Worm (Caenorhabditis elegans): ENCODE results near the gene F35C8.5.
A peak's percentile ranks its signal among the peaks of the same experiment; 100 is the strongest.

The F35C8.5 gene

ce11 chrX:5366613-5367012, 1.0 kb downstream of the F35C8.5 start:
- TF ChIP-seq tab-1 (GFP tag; IDR thresholded peaks at IDR 0.05) (no peak), ref-1 (GFP tag; conservative IDR thresholded peaks at IDR 0.05) (no peak), T22C8.4 (GFP tag; IDR thresholded peaks at IDR 0.05) (no peak), flt-1 (GFP tag; IDR thresholded peaks at IDR 0.05) (no peak), ztf-29 (GFP tag; IDR thresholded peaks at IDR 0.05) (no peak), ztf-23 (GFP tag; IDR thresholded peaks at IDR 0.05) (no peak), klf-2 (GFP tag; conservative IDR thresholded peaks at IDR 0.05) (no peak), med-1 (GFP tag; optimal IDR thresholded peaks at IDR 0.05; ENCODE audit: insufficient read depth) (no peak), cog-1 (tag; optimal IDR thresholded peaks at IDR 0.05) (no peak)

- TF ChIP-seq med-1 (GFP tag; optimal IDR thresholded peaks at IDR 0.05; ENCODE audit: insufficient read depth) (no peak), flt-1 (GFP tag; IDR thresholded peaks at IDR 0.05) (no peak), T22C8.4 (GFP tag; IDR thresholded peaks at IDR 0.05) (no peak), klf-2 (GFP tag; conservative IDR thresholded peaks at IDR 0.05) (no peak), ref-1 (GFP tag; conservative IDR thresholded peaks at IDR 0.05) (no peak), ztf-29 (GFP tag; IDR thresholded peaks at IDR 0.05) (no peak), cog-1 (tag; optimal IDR thresholded peaks at IDR 0.05) (peak; percentile 17), tab-1 (GFP tag; IDR thresholded peaks at IDR 0.05) (no peak)
Measured at ce11 chrX:5368220-5368619, 2.6 kb downstream of the F35C8.5 start, which contains the start of gene jkk-1. Gene jkk-1, plus strand, starts transcription at chrX:5368468.

- TF ChIP-seq T22C8.4 (GFP tag; IDR thresholded peaks at IDR 0.05): no peak
- TF ChIP-seq ztf-23 (GFP tag; IDR thresholded peaks at IDR 0.05): no peak
- no peak for TF ChIP-seq flt-1 (GFP tag; IDR thresholded peaks at IDR 0.05)
- no peak for TF ChIP-seq ztf-29 (GFP tag; IDR thresholded peaks at IDR 0.05)
- TF ChIP-seq med-1 (GFP tag; optimal IDR thresholded peaks at IDR 0.05; ENCODE audit: insufficient read depth): no peak
- no peak for TF ChIP-seq klf-2 (GFP tag; conservative IDR thresholded peaks at IDR 0.05)
- no peak for TF ChIP-seq cog-1 (tag; optimal IDR thresholded peaks at IDR 0.05)
- no peak for TF ChIP-seq tab-1 (GFP tag; IDR thresholded peaks at IDR 0.05)
- TF ChIP-seq ref-1 (GFP tag; conservative IDR thresholded peaks at IDR 0.05): no peak
Measured at ce11 chrX:5370605-5371004, 5.0 kb downstream of the F35C8.5 start.

DNA sequence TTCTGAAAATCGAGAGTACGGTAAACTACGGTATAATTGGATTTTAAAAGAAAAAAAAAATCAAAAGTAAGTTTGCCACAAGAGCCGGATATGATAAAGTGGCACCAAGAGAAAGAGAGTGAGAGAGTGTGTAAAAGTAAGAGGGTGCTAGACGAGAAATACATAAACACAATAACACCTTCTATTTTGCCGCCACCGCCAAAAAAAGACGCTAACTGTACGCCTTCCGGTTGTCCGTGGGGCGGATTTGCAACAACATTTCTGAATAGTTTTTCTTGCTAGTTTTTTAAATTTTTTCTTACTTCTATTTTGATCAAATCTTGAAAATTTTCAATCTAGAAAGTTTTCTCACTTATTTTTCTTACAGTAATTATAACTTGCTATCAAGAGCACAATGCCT, 7.0 kb downstream of the F35C8.5 start, which contains the start of gene F35C8.8:
Gene F35C8.8, minus strand, starts transcription at position 2 of the 400 bp plus-strand sequence.
- TF ChIP-seq cog-1 (tag; optimal IDR thresholded peaks at IDR 0.05) (no peak), med-1 (GFP tag; optimal IDR thresholded peaks at IDR 0.05; ENCODE audit: insufficient read depth) (no peak), klf-2 (GFP tag; conservative IDR thresholded peaks at IDR 0.05) (no peak), T22C8.4 (GFP tag; IDR thresholded peaks at IDR 0.05) (no peak), flt-1 (GFP tag; IDR thresholded peaks at IDR 0.05) (no peak), ztf-29 (GFP tag; IDR thresholded peaks at IDR 0.05) (no peak), tab-1 (GFP tag; IDR thresholded peaks at IDR 0.05) (no peak), ref-1 (GFP tag; conservative IDR thresholded peaks at IDR 0.05) (no peak), ztf-23 (GFP tag; IDR thresholded peaks at IDR 0.05) (no peak)

DNA sequence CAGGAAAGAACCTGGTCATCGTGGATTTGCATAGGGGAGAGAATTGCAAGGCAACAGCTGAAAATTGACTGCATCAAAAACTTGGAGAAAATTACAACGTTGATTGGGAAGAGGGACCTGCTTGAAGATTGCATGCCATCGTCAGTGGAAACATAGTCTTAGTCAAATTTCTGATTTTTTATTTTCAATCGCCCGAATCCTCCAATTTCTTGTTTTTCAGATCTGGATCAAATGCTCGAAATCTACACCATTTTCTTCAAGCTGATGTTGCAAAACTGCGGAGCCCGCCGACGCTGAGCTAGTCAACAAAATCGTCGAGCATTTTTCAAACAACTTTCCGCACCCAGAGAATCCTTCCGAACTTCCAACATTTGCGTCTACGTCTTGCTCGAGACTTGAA, 8.0 kb downstream of the F35C8.5 start:
- TF ChIP-seq T22C8.4 (GFP tag; IDR thresholded peaks at IDR 0.05): no peak
- TF ChIP-seq ztf-23 (GFP tag; IDR thresholded peaks at IDR 0.05): no peak
- no peak for TF ChIP-seq ztf-29 (GFP tag; IDR thresholded peaks at IDR 0.05)
- no peak for TF ChIP-seq klf-2 (GFP tag; conservative IDR thresholded peaks at IDR 0.05)

ce11 chrX:5374742-5375141, 9.1 kb downstream of the F35C8.5 start, which contains the start of gene sek-4:
Gene sek-4, plus strand, starts transcription at chrX:5375059.
- TF ChIP-seq med-1 (GFP tag; optimal IDR thresholded peaks at IDR 0.05; ENCODE audit: insufficient read depth) (no peak), tab-1 (GFP tag; IDR thresholded peaks at IDR 0.05) (no peak), ztf-23 (GFP tag; IDR thresholded peaks at IDR 0.05) (no peak), T22C8.4 (GFP tag; IDR thresholded peaks at IDR 0.05) (no peak), flt-1 (GFP tag; IDR thresholded peaks at IDR 0.05) (no peak), cog-1 (tag; optimal IDR thresholded peaks at IDR 0.05) (no peak), klf-2 (GFP tag; conservative IDR thresholded peaks at IDR 0.05) (no peak), ref-1 (GFP tag; conservative IDR thresholded peaks at IDR 0.05) (no peak), ztf-29 (GFP tag; IDR thresholded peaks at IDR 0.05) (no peak)

ce11 chrX:5377307-5377706, 11.7 kb downstream of the F35C8.5 start, which contains the start of gene sek-5:
Gene sek-5, plus strand, starts transcription at chrX:5377607.
- TF ChIP-seq ztf-23 (GFP tag; IDR thresholded peaks at IDR 0.05) (no peak), med-1 (GFP tag; optimal IDR thresholded peaks at IDR 0.05; ENCODE audit: insufficient read depth) (no peak), klf-2 (GFP tag; conservative IDR thresholded peaks at IDR 0.05) (no peak), ztf-29 (GFP tag; IDR thresholded peaks at IDR 0.05) (no peak)

DNA sequence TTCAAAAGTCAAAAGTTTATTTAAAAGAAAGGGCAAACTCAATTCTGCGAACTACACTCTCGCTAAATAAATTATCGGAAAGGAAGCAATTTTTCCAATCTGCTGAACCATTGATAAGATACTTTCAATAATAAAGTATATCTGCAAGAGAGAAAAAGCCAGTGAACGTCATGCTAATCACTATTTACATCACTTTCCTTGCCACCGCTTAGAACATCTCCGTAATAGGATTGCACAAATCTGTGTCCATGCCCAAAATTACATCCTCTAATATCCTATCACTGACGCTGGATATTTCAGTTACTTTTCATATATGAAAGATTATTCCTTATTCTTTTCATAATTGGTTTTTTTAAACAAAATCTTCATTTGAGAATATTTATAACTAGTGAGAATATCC, 17.2 kb downstream of the F35C8.5 start:
- no peak for TF ChIP-seq cog-1 (tag; optimal IDR thresholded peaks at IDR 0.05)
- TF ChIP-seq ztf-29 (GFP tag; IDR thresholded peaks at IDR 0.05): no peak
- no peak for TF ChIP-seq ref-1 (GFP tag; conservative IDR thresholded peaks at IDR 0.05)
- TF ChIP-seq tab-1 (GFP tag; IDR thresholded peaks at IDR 0.05): no peak
- no peak for TF ChIP-seq T22C8.4 (GFP tag; IDR thresholded peaks at IDR 0.05)
- TF ChIP-seq ztf-23 (GFP tag; IDR thresholded peaks at IDR 0.05): no peak
- no peak for TF ChIP-seq med-1 (GFP tag; optimal IDR thresholded peaks at IDR 0.05; ENCODE audit: insufficient read depth)
- TF ChIP-seq klf-2 (GFP tag; conservative IDR thresholded peaks at IDR 0.05): no peak
- no peak for TF ChIP-seq flt-1 (GFP tag; IDR thresholded peaks at IDR 0.05)

ce11 chrX:5386558-5386957, 20.9 kb downstream of the F35C8.5 start, which contains the start of gene kcnl-3:
Gene kcnl-3, plus strand, starts transcription at chrX:5386858.
- TF ChIP-seq ref-1 (GFP tag; conservative IDR thresholded peaks at IDR 0.05) (no peak), cog-1 (tag; optimal IDR thresholded peaks at IDR 0.05) (no peak), flt-1 (GFP tag; IDR thresholded peaks at IDR 0.05) (no peak)

DNA sequence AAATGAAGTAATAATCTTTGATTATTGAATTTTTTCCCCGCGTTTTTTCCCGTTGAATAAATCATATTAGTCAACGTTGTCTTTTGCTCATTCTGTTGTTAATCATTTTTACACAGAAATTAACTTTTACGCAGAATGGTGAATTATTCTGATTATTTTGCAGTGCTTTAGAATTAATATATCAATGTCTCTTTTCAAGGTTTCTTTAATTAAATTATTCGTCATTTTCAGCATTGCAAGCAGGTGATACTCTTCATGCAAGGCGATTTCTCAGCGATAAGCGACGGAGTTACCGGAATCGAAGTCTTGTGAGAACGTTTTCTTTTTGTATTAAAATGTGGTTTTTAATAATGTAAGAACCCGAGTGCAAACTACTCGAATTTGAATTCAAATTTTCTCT, 22.0 kb downstream of the F35C8.5 start:
- TF ChIP-seq T22C8.4 (GFP tag; IDR thresholded peaks at IDR 0.05) (no peak), klf-2 (GFP tag; conservative IDR thresholded peaks at IDR 0.05) (no peak), flt-1 (GFP tag; IDR thresholded peaks at IDR 0.05) (no peak), ztf-29 (GFP tag; IDR thresholded peaks at IDR 0.05) (no peak), med-1 (GFP tag; optimal IDR thresholded peaks at IDR 0.05; ENCODE audit: insufficient read depth) (no peak), ztf-23 (GFP tag; IDR thresholded peaks at IDR 0.05) (no peak), ref-1 (GFP tag; conservative IDR thresholded peaks at IDR 0.05) (no peak), tab-1 (GFP tag; IDR thresholded peaks at IDR 0.05) (no peak), cog-1 (tag; optimal IDR thresholded peaks at IDR 0.05) (no peak)

Measured in whole organism, midembryonic.